Worm (Caenorhabditis elegans) whole organism, late embryonic: ENCODE data around the gene K03H1.13.

Source experiments
- ceh-14 ChIP-seq: sonication (generic microtip); optimal IDR thresholded peaks from 2 replicates; lab custom pipeline; 2016; ENCODE audit warnings: missing genotype, missing genetic modification characterization, missing compliant biosample characterization
- dmd-4 ChIP-seq: sonication (generic microtip); optimal IDR thresholded peaks from 2 replicates; lab custom pipeline; 2016; ENCODE audit warnings: borderline replicate concordance, missing genetic modification characterization, missing compliant biosample characterization
- ets-4 ChIP-seq: sonication (generic microtip); optimal IDR thresholded peaks from 2 replicates; lab custom pipeline; 2016; ENCODE audit warnings: missing genetic modification characterization, missing compliant biosample characterization
- fkh-10 ChIP-seq: fragments of 150-350 bp; optimal IDR thresholded peaks from 2 replicates; lab custom pipeline; 2014; ENCODE audit warnings: missing biosample characterization, missing genetic modification reagents, missing genetic modification characterization
- hlh-30 ChIP-seq: sonication (generic microtip); optimal IDR thresholded peaks from 2 replicates; lab custom pipeline; 2017; ENCODE audit warnings: antibody characterized with exemption, missing genetic modification characterization, missing compliant biosample characterization; ENCODE audit not compliant: insufficient read depth
- pha-4 ChIP-seq: fragments of 150-350 bp; optimal IDR thresholded peaks from 2 replicates; lab custom pipeline; 2018; ENCODE audit warnings: missing biosample characterization, missing genetic modification reagents, missing genetic modification characterization
- unc-55 ChIP-seq: sonication (generic microtip); optimal IDR thresholded peaks from 2 replicates; lab custom pipeline; 2017; ENCODE audit warnings: missing biosample characterization, missing genetic modification reagents, missing genetic modification characterization

DNA sequence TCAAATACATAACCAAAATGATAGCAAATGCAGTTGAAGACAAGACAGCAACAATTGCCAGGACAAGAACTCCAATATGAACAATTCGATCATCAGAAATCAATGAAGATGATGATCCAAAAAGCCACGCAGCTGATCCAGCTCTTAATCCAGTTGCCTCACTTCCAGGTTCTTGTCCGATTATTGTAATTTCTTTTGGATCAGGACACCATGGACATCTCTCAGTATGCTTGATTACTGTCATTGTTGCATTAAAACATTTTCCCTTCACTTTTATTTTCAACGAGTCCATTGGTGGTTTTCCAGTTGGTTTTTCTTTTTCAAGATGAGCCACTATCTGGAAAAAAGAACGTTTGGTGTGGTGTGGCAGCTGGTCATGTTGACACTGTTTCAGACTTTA is 14.3 kb upstream of the K03H1.13 start:
- TF ChIP-seq pha-4 (tag; lab: Kevin White, UChicago): no peak
- no peak for TF ChIP-seq ets-4 (tag; lab: Kevin White, UChicago)
- no peak for TF ChIP-seq dmd-4 (tag; lab: Kevin White, UChicago)
- no peak for TF ChIP-seq fkh-10 (GFP tag; lab: Kevin White, UChicago)
- no peak for TF ChIP-seq hlh-30 (tag; lab: Kevin White, UChicago)
- TF ChIP-seq ceh-14: no peak
- TF ChIP-seq unc-55 (GFP tag; lab: Kevin White, UChicago): no peak
